Fruit fly (Drosophila melanogaster): Measurements from ENCODE around the gene CG14868.

The CG14868 gene

dm6 chr3R:15409772-15410688 lies 40.3 kb upstream of the CG14868 start:
- TF ChIP-seq rn (GFP tag; IDR thresholded peaks at IDR 0.05) (peak; percentile 10; the same call in 1 of the 2 replicates), D1 (tag; optimal IDR thresholded peaks at IDR 0.05) (no peak), CG8301 (tag; optimal IDR thresholded peaks at IDR 0.05) (no peak), CG12605 (GFP tag; IDR thresholded peaks at IDR 0.05) (no peak), CG13204 (GFP tag; optimal IDR thresholded peaks at IDR 0.05) (no peak), fd96Ca (GFP tag; IDR thresholded peaks at IDR 0.05) (peak; percentile 73; the same call in 1 of the 3 replicates), CG34367 (tag; optimal IDR thresholded peaks at IDR 0.05) (no peak), CG17806 (tag; optimal IDR thresholded peaks at IDR 0.05) (no peak), CG4496 (GFP tag; IDR thresholded peaks at IDR 0.05) (peak; percentile 71; the same call in 2 of the 3 replicates), EcR (GFP tag; optimal IDR thresholded peaks at IDR 0.05) (no peak), CG8159 (tag; optimal IDR thresholded peaks at IDR 0.05) (peak; percentile 9), CG14655 (GFP tag; optimal IDR thresholded peaks at IDR 0.05) (peak; percentile 19), CG32121 (GFP tag; IDR thresholded peaks at IDR 0.05) (peak; percentile 24; the same call in 1 of the 2 replicates), Ets98B (GFP tag; IDR thresholded peaks at IDR 0.05) (peak; percentile 62), CG15710 (tag; optimal IDR thresholded peaks at IDR 0.05) (no peak), Snoo (tag; optimal IDR thresholded peaks at IDR 0.05) (peak; percentile 28), CG10348 (GFP tag; IDR thresholded peaks at IDR 0.05) (no peak), Pif1A (GFP tag; optimal IDR thresholded peaks at IDR 0.05) (no peak)

DNA sequence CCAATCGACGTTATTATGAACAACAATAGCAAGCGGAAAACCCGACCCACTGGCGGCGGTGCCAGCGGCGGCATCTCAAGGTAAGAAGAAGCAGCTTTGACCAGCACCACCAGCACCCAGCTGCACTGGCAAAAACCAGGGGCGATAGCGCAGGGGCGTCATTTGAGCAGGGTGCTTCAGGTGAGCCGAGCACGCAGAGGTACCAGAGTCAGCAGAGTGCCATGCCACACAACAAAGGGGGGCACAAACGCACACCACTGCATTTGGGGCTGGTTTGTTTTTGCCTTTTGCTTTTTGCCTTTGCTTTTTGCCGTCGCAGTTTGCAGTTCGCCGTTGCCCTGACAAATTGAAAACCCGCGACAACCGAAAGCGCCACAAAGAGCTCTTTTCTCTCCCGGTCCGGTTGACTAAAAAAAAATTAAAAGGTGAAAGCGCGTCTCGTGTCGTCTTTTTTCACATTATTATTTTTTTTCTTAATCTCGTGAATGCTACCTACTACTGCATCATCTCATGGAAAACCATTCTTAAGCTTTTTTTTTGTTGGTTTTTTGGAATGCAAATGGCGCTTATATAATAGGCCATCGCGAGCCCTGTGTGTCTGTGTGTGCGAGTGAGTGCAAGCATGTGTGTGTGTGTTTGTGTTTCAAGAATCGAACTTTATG lies 39.5 kb upstream of the CG14868 start:
- TF ChIP-seq fd96Ca (GFP tag; IDR thresholded peaks at IDR 0.05) (peak; percentile 75), CG10348 (GFP tag; IDR thresholded peaks at IDR 0.05) (0 out of 2 replicates have a peak, but pooled peaks have one; percentile 17), CG8159 (tag; optimal IDR thresholded peaks at IDR 0.05) (no peak), Pif1A (GFP tag; optimal IDR thresholded peaks at IDR 0.05) (peak; percentile 29), CG15710 (tag; optimal IDR thresholded peaks at IDR 0.05) (no peak), rn (GFP tag; IDR thresholded peaks at IDR 0.05) (peak; percentile 54; the same call in 1 of the 2 replicates), CG13204 (GFP tag; optimal IDR thresholded peaks at IDR 0.05) (peak; percentile 27), CG32121 (GFP tag; IDR thresholded peaks at IDR 0.05) (peak; percentile 69), CG4496 (GFP tag; IDR thresholded peaks at IDR 0.05) (no peak), Ets98B (GFP tag; IDR thresholded peaks at IDR 0.05) (peak; percentile 74; the same call in 1 of the 2 replicates), CG14655 (GFP tag; optimal IDR thresholded peaks at IDR 0.05) (peak; percentile 16), CG8301 (tag; optimal IDR thresholded peaks at IDR 0.05) (no peak), Snoo (tag; optimal IDR thresholded peaks at IDR 0.05) (no peak), D1 (tag; optimal IDR thresholded peaks at IDR 0.05) (no peak), CG17806 (tag; optimal IDR thresholded peaks at IDR 0.05) (no peak), Pif1B (GFP tag; optimal IDR thresholded peaks at IDR 0.05) (peak; percentile 0)

dm6 chr3R:15408131-15408731 lies 38.5 kb upstream of the CG14868 start, which contains the start of gene Atx2:
Gene Atx2 (plus strand): TSS chr3R:15408423.
- TF ChIP-seq Ets98B (GFP tag; IDR thresholded peaks at IDR 0.05) (no peak), fd96Ca (GFP tag; IDR thresholded peaks at IDR 0.05) (peak; percentile 23; the same call in 1 of the 3 replicates)

- TF ChIP-seq fd96Ca (GFP tag; IDR thresholded peaks at IDR 0.05) (no peak), CG9948 (tag; optimal IDR thresholded peaks at IDR 0.05) (no peak), D1 (tag; optimal IDR thresholded peaks at IDR 0.05) (no peak), CG15710 (tag; optimal IDR thresholded peaks at IDR 0.05) (no peak), CG17806 (tag; optimal IDR thresholded peaks at IDR 0.05) (no peak)
These were observed 37.3 kb upstream of the CG14868 start, which contains the start of gene CG6125 for dm6 chr3R:15407020-15407501. Gene CG6125 (minus strand): TSS chr3R:15407070.

DNA sequence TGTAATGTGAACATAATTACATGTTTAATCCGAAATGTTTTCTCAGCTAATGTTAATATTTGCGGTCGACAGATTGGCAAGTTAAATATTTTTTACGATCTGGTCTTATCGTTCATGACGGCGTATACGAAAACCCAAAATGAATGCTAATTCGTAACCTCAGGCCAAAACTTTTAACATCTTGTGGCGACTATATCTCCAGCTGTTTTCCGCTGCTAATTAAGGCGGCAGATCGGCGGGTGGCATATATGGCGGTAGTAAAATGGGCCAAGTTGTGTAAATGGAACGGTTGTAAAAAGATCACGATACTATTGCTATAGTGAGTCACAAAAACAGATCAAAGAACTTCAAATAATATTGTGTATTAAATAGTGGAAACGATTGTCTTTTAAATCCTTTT lies 36.6 kb upstream of the CG14868 start:
- no peak for TF ChIP-seq Ets98B (GFP tag; IDR thresholded peaks at IDR 0.05)
- TF ChIP-seq gl (tag; optimal IDR thresholded peaks at IDR 0.05): no peak
- no peak for TF ChIP-seq D1 (tag; optimal IDR thresholded peaks at IDR 0.05)
- TF ChIP-seq Snoo (tag; optimal IDR thresholded peaks at IDR 0.05): no peak
- TF ChIP-seq CG12605 (GFP tag; IDR thresholded peaks at IDR 0.05): no peak

dm6 chr3R:15402654-15403053 lies 32.9 kb upstream of the CG14868 start:
- no peak for TF ChIP-seq CG15710 (tag; optimal IDR thresholded peaks at IDR 0.05)
- no peak for TF ChIP-seq CG8301 (tag; optimal IDR thresholded peaks at IDR 0.05)
- TF ChIP-seq CG13204 (GFP tag; optimal IDR thresholded peaks at IDR 0.05): no peak
- TF ChIP-seq CG34367 (tag; optimal IDR thresholded peaks at IDR 0.05): no peak
- TF ChIP-seq CG12605 (GFP tag; IDR thresholded peaks at IDR 0.05): no peak
- TF ChIP-seq CG9948 (tag; optimal IDR thresholded peaks at IDR 0.05): no peak
- no peak for TF ChIP-seq fd96Ca (GFP tag; IDR thresholded peaks at IDR 0.05)
- no peak for TF ChIP-seq EcR (GFP tag; optimal IDR thresholded peaks at IDR 0.05)
- no peak for TF ChIP-seq Ets98B (GFP tag; IDR thresholded peaks at IDR 0.05)
- no peak for TF ChIP-seq rn (GFP tag; IDR thresholded peaks at IDR 0.05)
- no peak for TF ChIP-seq D1 (tag; optimal IDR thresholded peaks at IDR 0.05)
- no peak for TF ChIP-seq CG17806 (tag; optimal IDR thresholded peaks at IDR 0.05)
- no peak for TF ChIP-seq Pif1B (GFP tag; optimal IDR thresholded peaks at IDR 0.05)
- TF ChIP-seq CG10348 (GFP tag; IDR thresholded peaks at IDR 0.05): no peak
